Fruit fly (Drosophila melanogaster) whole organism, embryonic: ENCODE data around the gene Ppat-Dpck.

Experiments used
- CG10274 ChIP-seq: fragments of 200-800 bp; sonication (Bioruptor generic); optimal IDR thresholded peaks from 3 replicates; lab custom pipeline; 2017; ENCODE audit warnings: missing biosample characterization, mild to moderate bottlenecking, missing genetic modification characterization
- CG10431 ChIP-seq: fragments of 200-800 bp; sonication (Bioruptor generic); optimal IDR thresholded peaks from 3 replicates; lab custom pipeline; 2018; ENCODE audit warnings: missing biosample characterization, mild to moderate bottlenecking, missing genetic modification characterization
- CG11723 ChIP-seq: fragments of 200-800 bp; sonication (Bioruptor generic); optimal IDR thresholded peaks from 2 replicates; lab custom pipeline; 2017; ENCODE audit warnings: missing biosample characterization, mild to moderate bottlenecking, missing genetic modification characterization
- CG12071 ChIP-seq: fragments of 200-800 bp; sonication (Bioruptor generic); optimal IDR thresholded peaks from 3 replicates; lab custom pipeline; 2018; ENCODE audit warnings: missing biosample characterization, mild to moderate bottlenecking, missing genetic modification characterization
- CG13287 ChIP-seq: fragments of 200-800 bp; sonication (Bioruptor generic); IDR thresholded peaks from 2 replicates; pipeline ENCODE4 v1.3.6; 2022; ENCODE audit warnings: missing biosample characterization, missing genetic modification characterization; ENCODE audit not compliant: partially characterized antibody
- CG13424 ChIP-seq: fragments of 200-800 bp; sonication (Bioruptor generic); optimal IDR thresholded peaks from 2 replicates; lab custom pipeline; 2019; ENCODE audit warnings: missing biosample characterization, mild to moderate bottlenecking, missing genetic modification characterization, moderate library complexity
- CG14667 ChIP-seq: fragments of 200-800 bp; sonication (Bioruptor generic); IDR thresholded peaks from 2 replicates; pipeline ENCODE4 v1.3.6; 2022; ENCODE audit warnings: missing biosample characterization, missing genetic modification characterization
- CG17186 ChIP-seq: fragments of 200-800 bp; sonication (Bioruptor generic); optimal IDR thresholded peaks from 3 replicates; lab custom pipeline; 2017; ENCODE audit warnings: missing biosample characterization, missing genetic modification reagents, missing genetic modification characterization
- CG18262 ChIP-seq: fragments of 200-800 bp; optimal IDR thresholded peaks from 3 replicates; lab custom pipeline; 2019; ENCODE audit warnings: missing biosample characterization, mild to moderate bottlenecking, missing genetic modification characterization, moderate library complexity
- CG3281 ChIP-seq: fragments of 200-800 bp; sonication (Bioruptor generic); optimal IDR thresholded peaks from 3 replicates; lab custom pipeline; 2017; ENCODE audit warnings: missing biosample characterization, mild to moderate bottlenecking, missing genetic modification characterization
- CG33213 ChIP-seq: fragments of 200-800 bp; sonication (Bioruptor generic); optimal IDR thresholded peaks from 3 replicates; lab custom pipeline; 2016; ENCODE audit warnings: missing biosample characterization, missing genetic modification characterization
- CG3847 ChIP-seq: fragments of 200-800 bp; sonication (Bioruptor generic); IDR thresholded peaks from 2 replicates; pipeline ENCODE4 v1.3.6; 2022; ENCODE audit warnings: missing biosample characterization, missing genetic modification characterization
- CG5180 ChIP-seq: fragments of 200-800 bp; sonication (Bioruptor generic); optimal IDR thresholded peaks from 3 replicates; lab custom pipeline; 2017; ENCODE audit warnings: missing biosample characterization, missing genetic modification characterization, mild to moderate bottlenecking, moderate library complexity, missing genetic modification reagents
- CG5245 ChIP-seq: fragments of 200-800 bp; sonication (Bioruptor generic); optimal IDR thresholded peaks from 3 replicates; lab custom pipeline; 2016; ENCODE audit warnings: missing biosample characterization, missing genetic modification characterization
- CG6254 ChIP-seq: fragments of 200-800 bp; sonication (Bioruptor generic); optimal IDR thresholded peaks from 3 replicates; lab custom pipeline; 2017; ENCODE audit warnings: mild to moderate bottlenecking, missing biosample characterization, missing genetic modification reagents, missing genetic modification characterization
- CG7556 ChIP-seq: fragments of 200-800 bp; sonication (Bioruptor generic); optimal IDR thresholded peaks from 2 replicates; lab custom pipeline; 2017; ENCODE audit warnings: missing biosample characterization, mild to moderate bottlenecking, missing genetic modification characterization
- Dip3 ChIP-seq: fragments of 200-800 bp; sonication (Bioruptor generic); optimal IDR thresholded peaks from 3 replicates; lab custom pipeline; 2016; ENCODE audit warnings: missing biosample characterization, missing genetic modification characterization
- Dll ChIP-seq: fragments of 200-800 bp; sonication (Bioruptor generic); IDR thresholded peaks from 4 replicates; pipeline ENCODE4 v1.3.6; 2022; ENCODE audit warnings: missing biosample characterization, missing genetic modification characterization; ENCODE audit not compliant: partially characterized antibody
- Elba2 ChIP-seq: fragments of 200-800 bp; sonication (Bioruptor generic); optimal IDR thresholded peaks from 3 replicates; lab custom pipeline; 2016; ENCODE audit warnings: missing biosample characterization, missing genetic modification characterization
- Hr39 ChIP-seq: fragments of >200 bp; optimal IDR thresholded peaks from 2 replicates; lab custom pipeline; 2017
- Med ChIP-seq: fragments of 200-800 bp; sonication (Bioruptor generic); peaks from one replicate; lab custom pipeline; 2016; ENCODE audit warnings: missing biosample characterization, missing genetic modification characterization, mild to moderate bottlenecking, inconsistent platforms, moderate library complexity
- NC2α ChIP-seq: fragments of 200-800 bp; sonication (Bioruptor generic); optimal IDR thresholded peaks from 2 replicates; lab custom pipeline; 2016; ENCODE audit warnings: missing biosample characterization, missing genetic modification characterization
- PHDP ChIP-seq: fragments of 200-800 bp; sonication (Bioruptor generic); optimal IDR thresholded peaks from 3 replicates; lab custom pipeline; 2018; ENCODE audit warnings: missing biosample characterization, mild to moderate bottlenecking, missing genetic modification characterization, moderate library complexity
- Side ChIP-seq: fragments of 200-800 bp; sonication (Bioruptor generic); optimal IDR thresholded peaks from 2 replicates; lab custom pipeline; 2016; ENCODE audit warnings: missing biosample characterization, missing genetic modification characterization
- Sox100B ChIP-seq: fragments of 200-800 bp; sonication (Bioruptor generic); optimal IDR thresholded peaks from 3 replicates; lab custom pipeline; 2018; ENCODE audit warnings: missing biosample characterization, mild to moderate bottlenecking, missing genetic modification characterization
- Stat92E ChIP-seq, 3 experiments: fragments of >200 bp in 2 of 3; fragments of 200-800 bp in 1 of 3; sonication (Bioruptor generic) in 1 of 3; optimal IDR thresholded peaks; 2 replicates each; lab custom pipeline; 2017 to 2019; ENCODE audit warnings: missing biosample characterization in 3 of 3, missing genetic modification characterization in 3 of 3, mild to moderate bottlenecking in 1 of 3, moderate library complexity in 1 of 3
- Vsx1 ChIP-seq: fragments of 200-800 bp; sonication (Bioruptor generic); optimal IDR thresholded peaks from 2 replicates; lab custom pipeline; 2017; ENCODE audit warnings: missing biosample characterization, mild to moderate bottlenecking, missing genetic modification characterization, missing genetic modification reagents
- Xbp1 ChIP-seq: fragments of 200-800 bp; sonication (Bioruptor generic); optimal IDR thresholded peaks from 3 replicates; lab custom pipeline; 2016; ENCODE audit warnings: missing biosample characterization, mild to moderate bottlenecking, missing genetic modification characterization
- bbx ChIP-seq: fragments of 200-800 bp; sonication (Bioruptor generic); IDR thresholded peaks from 2 replicates; pipeline ENCODE4 v1.3.6; 2022; ENCODE audit warnings: missing biosample characterization, missing genetic modification characterization; ENCODE audit not compliant: partially characterized antibody
- bcd ChIP-seq: fragments of 200-800 bp; sonication (Bioruptor generic); optimal IDR thresholded peaks from 2 replicates; lab custom pipeline; 2017; ENCODE audit warnings: missing biosample characterization, mild to moderate bottlenecking, missing genetic modification characterization
- br ChIP-seq: fragments of >200 bp; optimal IDR thresholded peaks from 2 replicates; lab custom pipeline; 2017
- bsh ChIP-seq, 2 experiments: fragments of 200-800 bp; sonication (Bioruptor generic); optimal IDR thresholded peaks; 2 replicates each; lab custom pipeline; 2017 to 2018; ENCODE audit warnings: mild to moderate bottlenecking in 2 of 2, missing biosample characterization in 2 of 2, missing genetic modification characterization in 2 of 2, moderate library complexity in 1 of 2
- dan ChIP-seq: fragments of 200-800 bp; sonication (Bioruptor generic); IDR thresholded peaks from 2 replicates; pipeline ENCODE4 v1.3.6; 2022; ENCODE audit warnings: missing biosample characterization, missing genetic modification characterization
- emc ChIP-seq: fragments of 200-800 bp; sonication (Bioruptor generic); optimal IDR thresholded peaks from 2 replicates; lab custom pipeline; 2016; ENCODE audit warnings: missing biosample characterization, missing genetic modification characterization
- fru ChIP-seq: fragments of >200 bp; optimal IDR thresholded peaks from 2 replicates; lab custom pipeline; 2017
- gcm ChIP-seq: fragments of 200-800 bp; sonication (Bioruptor generic); optimal IDR thresholded peaks from 2 replicates; lab custom pipeline; 2019; ENCODE audit warnings: missing biosample characterization, mild to moderate bottlenecking, missing genetic modification characterization, moderate library complexity
- grau ChIP-seq: fragments of 200-800 bp; optimal IDR thresholded peaks from 3 replicates; lab custom pipeline; 2019; ENCODE audit warnings: missing biosample characterization, mild to moderate bottlenecking, missing genetic modification characterization, moderate library complexity
- lbe ChIP-seq: fragments of 200-800 bp; sonication (Bioruptor generic); optimal IDR thresholded peaks from 2 replicates; lab custom pipeline; 2016; ENCODE audit warnings: missing biosample characterization, mild to moderate bottlenecking, missing genetic modification characterization
- maf-S ChIP-seq: fragments of 200-800 bp; sonication (Bioruptor generic); optimal IDR thresholded peaks from 2 replicates; lab custom pipeline; 2016; ENCODE audit warnings: missing biosample characterization, missing genetic modification characterization
- nom ChIP-seq: fragments of 200-800 bp; sonication (Bioruptor generic); optimal IDR thresholded peaks from 2 replicates; lab custom pipeline; 2017; ENCODE audit warnings: missing biosample characterization, missing genetic modification characterization, mild to moderate bottlenecking, moderate library complexity, missing genetic modification reagents
- pzg ChIP-seq: fragments of 200-800 bp; sonication (Bioruptor generic); optimal IDR thresholded peaks from 3 replicates; lab custom pipeline; 2018; ENCODE audit warnings: missing biosample characterization, mild to moderate bottlenecking, missing genetic modification characterization, moderate library complexity
- scrt ChIP-seq: fragments of 200-800 bp; sonication (Bioruptor generic); optimal IDR thresholded peaks from 2 replicates; lab custom pipeline; 2018; ENCODE audit warnings: missing biosample characterization, mild to moderate bottlenecking, missing genetic modification characterization, moderate library complexity
- sisA ChIP-seq: fragments of 200-800 bp; sonication (Bioruptor generic); IDR thresholded peaks from 2 replicates; pipeline ENCODE4 v1.3.6; 2022; ENCODE audit warnings: missing biosample characterization, missing genetic modification characterization
- sr ChIP-seq: fragments of 200-800 bp; sonication (Bioruptor generic); IDR thresholded peaks from 3 replicates; pipeline ENCODE4 v1.3.6; 2022; ENCODE audit warnings: missing biosample characterization, missing genetic modification characterization
- tna ChIP-seq: fragments of 200-800 bp; sonication (Bioruptor generic); IDR thresholded peaks from 2 replicates; pipeline ENCODE4 v1.3.6; 2022; ENCODE audit warnings: missing biosample characterization, missing genetic modification characterization; ENCODE audit not compliant: partially characterized antibody
- trh ChIP-seq: fragments of 200-800 bp; sonication (Bioruptor generic); optimal IDR thresholded peaks from 2 replicates; lab custom pipeline; 2016; ENCODE audit warnings: missing biosample characterization, missing genetic modification characterization
- wdn ChIP-seq: fragments of 200-800 bp; sonication (Bioruptor generic); IDR thresholded peaks from 2 replicates; pipeline ENCODE4 v1.3.6; 2022; ENCODE audit warnings: missing biosample characterization, missing genetic modification characterization
- z ChIP-seq: fragments of 200-800 bp; sonication (Bioruptor generic); IDR thresholded peaks from 3 replicates; pipeline ENCODE4 v1.3.6; 2022; ENCODE audit warnings: missing biosample characterization, missing genetic modification characterization
- zen ChIP-seq: fragments of 200-800 bp; sonication (Bioruptor generic); optimal IDR thresholded peaks from 3 replicates; lab custom pipeline; 2018; ENCODE audit warnings: missing biosample characterization, mild to moderate bottlenecking, missing genetic modification characterization, moderate library complexity
- zf30C ChIP-seq: fragments of 200-800 bp; sonication (Bioruptor generic); optimal IDR thresholded peaks from 3 replicates; lab custom pipeline; 2018; ENCODE audit warnings: missing biosample characterization, mild to moderate bottlenecking, missing genetic modification characterization
- zfh2 ChIP-seq: fragments of 200-800 bp; sonication (Bioruptor generic); optimal IDR thresholded peaks from 2 replicates; lab custom pipeline; 2016; ENCODE audit warnings: missing biosample characterization, missing genetic modification characterization

Ppat-Dpck gene

DNA sequence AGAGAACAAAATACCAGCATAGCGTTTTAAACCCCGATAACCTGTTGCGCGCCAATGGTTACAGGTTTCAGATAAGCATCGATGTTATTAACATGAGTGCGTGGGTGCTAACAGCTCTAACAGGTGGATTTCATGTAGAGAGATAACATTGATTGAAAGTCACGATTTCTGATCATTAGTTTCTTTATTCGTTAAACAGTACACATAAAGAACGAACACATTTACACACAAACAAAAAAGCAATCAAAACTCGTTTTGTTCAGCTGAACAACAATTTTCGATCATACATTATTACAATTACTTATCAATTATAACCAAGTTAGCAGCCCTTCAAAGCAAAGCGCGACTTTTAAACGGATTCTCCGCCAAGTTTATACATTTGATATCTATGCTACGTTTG lies 21.1 kb upstream of the Ppat-Dpck start (continued):
- TF ChIP-seq zen (tag; lab: Kevin White, UChicago) (no peak), CG18262 (peak; percentile 22), CG33213 (GFP tag; lab: Kevin White, UChicago) (peak; percentile 14), CG3281 (GFP tag; lab: Kevin White, UChicago) (peak; percentile 34), pzg (GFP tag; lab: Kevin White, UChicago) (peak; percentile 66), CG13424 (tag; lab: Kevin White, UChicago) (peak; percentile 45), CG14667 (GFP tag; lab: Robert Waterston, UW) (no peak), PHDP (tag; lab: Kevin White, UChicago) (peak; percentile 43), fru (lab: Kevin White, UChicago) (no peak), CG5180 (GFP tag; lab: Kevin White, UChicago) (no peak), tna (GFP tag; lab: Robert Waterston, UW) (no peak), dan (GFP tag; lab: Robert Waterston, UW) (no peak), Sox100B (GFP tag; lab: Kevin White, UChicago) (no peak), CG10274 (GFP tag; lab: Kevin White, UChicago) (no peak), lbe (GFP tag; lab: Kevin White, UChicago) (peak; percentile 66), scrt (GFP tag; lab: Kevin White, UChicago) (peak; percentile 84), zfh2 (GFP tag; lab: Kevin White, UChicago) (peak; percentile 38), emc (GFP tag; lab: Kevin White, UChicago) (no peak), grau (peak; percentile 24), CG13287 (GFP tag; lab: Robert Waterston, UW) (peak; percentile 48; the same call in 1 of the 2 replicates), Vsx1 (GFP tag; lab: Kevin White, UChicago) (no peak), br (lab: Kevin White, UChicago) (no peak), NC2α (no peak), nom (GFP tag; lab: Kevin White, UChicago) (no peak), CG12071 (GFP tag; lab: Kevin White, UChicago) (no peak), z (GFP tag; lab: Robert Waterston, UW) (no peak), sisA (GFP tag; lab: Robert Waterston, UW) (no peak), CG5245 (GFP tag; lab: Kevin White, UChicago) (peak; percentile 27), CG3847 (no peak), Dll (GFP tag; lab: Robert Waterston, UW) (peak; percentile 38; the same call in 1 of the 4 replicates), CG10431 (no peak), Hr39 (lab: Kevin White, UChicago) (no peak), Xbp1 (GFP tag; lab: Kevin White, UChicago) (peak; percentile 38), bcd (GFP tag; lab: Kevin White, UChicago) (no peak), Elba2 (no peak), CG17186 (GFP tag; lab: Kevin White, UChicago) (peak; percentile 37), wdn (GFP tag; lab: Robert Waterston, UW) (no peak), CG11723 (GFP tag; lab: Kevin White, UChicago) (no peak), zf30C (GFP tag; lab: Kevin White, UChicago) (no peak), Stat92E (GFP tag; optimal IDR thresholded peaks at IDR 0.05; lab: Kevin White, UChicago) (peak in 1 of 3 experiments; percentile 28), bsh (GFP tag; optimal IDR thresholded peaks at IDR 0.05; lab: Kevin White, UChicago) (peak in 1 of 2 experiments; percentile 37), CG6254 (no peak), sr (GFP tag; lab: Robert Waterston, UW) (peak; percentile 95), bbx (no peak), maf-S (peak; percentile 10), CG7556 (GFP tag; lab: Kevin White, UChicago) (peak; percentile 5), Dip3 (peak; percentile 22), Med (GFP tag; lab: Kevin White, UChicago) (peak; percentile 92), trh (GFP tag; lab: Kevin White, UChicago) (no peak), gcm (GFP tag; lab: Kevin White, UChicago) (peak; percentile 1), Side (GFP tag; lab: Kevin White, UChicago) (peak; percentile 51)
